Fruit fly (Drosophila melanogaster) whole organism: ENCODE results near the gene Pdcd4.
A peak's percentile ranks its signal among the peaks of the same experiment; 100 is the strongest.

Experiments
- CG8478 ChIP-seq: fragments of >200 bp; optimal IDR thresholded peaks from 2 replicates; lab custom pipeline; 2018; ENCODE audit warnings: inconsistent platforms
- Dll ChIP-seq: fragments of >200 bp; optimal IDR thresholded peaks from 2 replicates; lab custom pipeline; 2017
- EcR ChIP-seq, 2 experiments: fragments of >200 bp; optimal IDR thresholded peaks; 2 replicates each; lab custom pipeline; 2017; ENCODE audit warnings: missing biosample characterization in 2 of 2, missing genetic modification characterization in 2 of 2, missing genetic modification reagents in 2 of 2
- pan ChIP-seq: fragments of >200 bp; optimal IDR thresholded peaks from 2 replicates; lab custom pipeline; 2017
- psq ChIP-seq: fragments of >200 bp; optimal IDR thresholded peaks from 2 replicates; lab custom pipeline; 2017
- usp ChIP-seq: fragments of >200 bp; optimal IDR thresholded peaks from 2 replicates; lab custom pipeline; 2017; ENCODE audit warnings: missing biosample characterization, missing genetic modification characterization, mixed read lengths

The Pdcd4 gene

dm6 chrX:13755152-13755557 is at the start of gene Pdcd4:
Gene Pdcd4 (minus strand): TSS chrX:13755406.
- TF ChIP-seq pan (lab: Kevin White, UChicago) (no peak), EcR (GFP tag; optimal IDR thresholded peaks at IDR 0.05; lab: Kevin White, UChicago) (peak in 1 of 2 experiments; percentile 51)

dm6 chrX:13804398-13804797 is 49.2 kb upstream of the Pdcd4 start:
- TF ChIP-seq pan (lab: Kevin White, UChicago), result no peak

- TF ChIP-seq pan (lab: Kevin White, UChicago) (no peak), EcR (GFP tag; optimal IDR thresholded peaks at IDR 0.05; lab: Kevin White, UChicago) (no peak), psq (lab: Kevin White, UChicago) (no peak), CG8478 (no peak), Dll (lab: Kevin White, UChicago) (no peak), usp (no peak)
Measured at dm6 chrX:13800680-13801079, 45.5 kb upstream of the Pdcd4 start.

dm6 chrX:13797538-13797937 is 42.3 kb upstream of the Pdcd4 start, which contains the start of gene CG10996:
Gene CG10996 (minus strand): TSS chrX:13797638.
- TF ChIP-seq EcR (GFP tag; optimal IDR thresholded peaks at IDR 0.05; lab: Kevin White, UChicago) (no peak), Dll (lab: Kevin White, UChicago) (no peak), pan (lab: Kevin White, UChicago) (no peak), usp (no peak), psq (lab: Kevin White, UChicago) (no peak), CG8478 (no peak)

dm6 chrX:13792463-13792862 is 37.3 kb upstream of the Pdcd4 start:
- TF ChIP-seq Dll (lab: Kevin White, UChicago) (no peak), CG8478 (no peak), EcR (GFP tag; optimal IDR thresholded peaks at IDR 0.05; lab: Kevin White, UChicago) (no peak), pan (lab: Kevin White, UChicago) (no peak), psq (lab: Kevin White, UChicago) (no peak), usp (no peak)

DNA sequence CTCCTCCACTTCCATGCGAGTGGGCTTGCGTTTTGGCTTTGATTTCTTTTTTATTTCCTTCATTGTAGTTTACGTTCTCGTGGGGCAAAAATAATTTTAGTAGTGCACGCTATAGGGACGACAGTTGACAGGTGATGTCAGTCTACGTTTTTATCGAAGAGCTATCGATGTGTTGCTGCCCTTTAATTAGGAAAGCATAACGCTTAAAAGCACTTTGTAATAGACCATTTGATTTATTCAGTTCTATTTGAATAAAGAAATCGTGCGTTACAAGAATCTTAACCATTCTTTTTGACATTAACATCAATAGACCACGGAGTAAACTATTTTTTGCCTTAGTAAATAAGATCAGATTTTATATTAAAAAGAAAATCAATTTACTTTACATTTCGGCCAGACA is 35.8 kb upstream of the Pdcd4 start, which contains the start of gene CG10993:
TSS of gene CG10993 (minus strand) at position 101 of the 400 bp plus-strand sequence.
- TF ChIP-seq Dll (lab: Kevin White, UChicago) (no peak), pan (lab: Kevin White, UChicago) (no peak), CG8478 (no peak), EcR (GFP tag; optimal IDR thresholded peaks at IDR 0.05; lab: Kevin White, UChicago) (no peak), usp (no peak), psq (lab: Kevin White, UChicago) (no peak)

dm6 chrX:13788973-13789682 is 33.9 kb upstream of the Pdcd4 start:
- TF ChIP-seq pan (lab: Kevin White, UChicago), result no peak
- TF ChIP-seq Dll (lab: Kevin White, UChicago), result no peak
- no peak for TF ChIP-seq EcR (GFP tag; optimal IDR thresholded peaks at IDR 0.05; lab: Kevin White, UChicago)

- no peak for TF ChIP-seq Dll (lab: Kevin White, UChicago)
- no peak for TF ChIP-seq psq (lab: Kevin White, UChicago)
- no peak for TF ChIP-seq EcR (GFP tag; optimal IDR thresholded peaks at IDR 0.05; lab: Kevin White, UChicago)
- TF ChIP-seq usp, result no peak
- no peak for TF ChIP-seq pan (lab: Kevin White, UChicago)
- no peak for TF ChIP-seq CG8478
Measured at dm6 chrX:13787282-13787850, 32.2 kb upstream of the Pdcd4 start.

DNA sequence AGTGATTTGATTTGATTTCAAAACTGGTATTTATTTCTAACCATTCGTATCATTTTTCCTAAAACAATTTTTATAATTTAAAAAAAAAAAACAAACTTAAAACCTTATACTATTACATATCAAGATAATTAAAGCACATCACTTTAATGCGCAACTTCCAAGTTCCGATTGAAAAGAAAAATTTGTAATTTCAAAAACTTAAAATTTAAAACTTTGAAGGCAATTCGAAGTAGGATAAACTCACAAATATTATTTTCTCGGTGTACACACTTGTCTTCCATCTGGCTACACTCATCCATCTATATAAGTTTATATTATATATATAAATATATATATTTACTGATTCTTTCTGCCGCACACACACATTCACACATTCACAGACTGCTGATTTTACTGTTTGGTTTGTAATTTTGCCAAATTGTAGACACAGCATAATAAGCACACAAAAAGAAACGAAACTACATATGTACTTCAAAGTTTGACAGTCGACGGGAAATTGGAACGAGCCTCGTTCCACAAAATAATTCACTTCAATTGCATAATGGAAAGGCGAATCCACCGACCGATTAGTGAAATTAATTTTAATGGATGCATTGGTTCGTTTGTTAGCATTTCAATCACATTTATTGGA is 30.9 kb upstream of the Pdcd4 start:
- TF ChIP-seq CG8478 (no peak), pan (lab: Kevin White, UChicago) (no peak), EcR (GFP tag; optimal IDR thresholded peaks at IDR 0.05; lab: Kevin White, UChicago) (no peak), psq (lab: Kevin White, UChicago) (no peak), usp (no peak), Dll (lab: Kevin White, UChicago) (no peak)

DNA sequence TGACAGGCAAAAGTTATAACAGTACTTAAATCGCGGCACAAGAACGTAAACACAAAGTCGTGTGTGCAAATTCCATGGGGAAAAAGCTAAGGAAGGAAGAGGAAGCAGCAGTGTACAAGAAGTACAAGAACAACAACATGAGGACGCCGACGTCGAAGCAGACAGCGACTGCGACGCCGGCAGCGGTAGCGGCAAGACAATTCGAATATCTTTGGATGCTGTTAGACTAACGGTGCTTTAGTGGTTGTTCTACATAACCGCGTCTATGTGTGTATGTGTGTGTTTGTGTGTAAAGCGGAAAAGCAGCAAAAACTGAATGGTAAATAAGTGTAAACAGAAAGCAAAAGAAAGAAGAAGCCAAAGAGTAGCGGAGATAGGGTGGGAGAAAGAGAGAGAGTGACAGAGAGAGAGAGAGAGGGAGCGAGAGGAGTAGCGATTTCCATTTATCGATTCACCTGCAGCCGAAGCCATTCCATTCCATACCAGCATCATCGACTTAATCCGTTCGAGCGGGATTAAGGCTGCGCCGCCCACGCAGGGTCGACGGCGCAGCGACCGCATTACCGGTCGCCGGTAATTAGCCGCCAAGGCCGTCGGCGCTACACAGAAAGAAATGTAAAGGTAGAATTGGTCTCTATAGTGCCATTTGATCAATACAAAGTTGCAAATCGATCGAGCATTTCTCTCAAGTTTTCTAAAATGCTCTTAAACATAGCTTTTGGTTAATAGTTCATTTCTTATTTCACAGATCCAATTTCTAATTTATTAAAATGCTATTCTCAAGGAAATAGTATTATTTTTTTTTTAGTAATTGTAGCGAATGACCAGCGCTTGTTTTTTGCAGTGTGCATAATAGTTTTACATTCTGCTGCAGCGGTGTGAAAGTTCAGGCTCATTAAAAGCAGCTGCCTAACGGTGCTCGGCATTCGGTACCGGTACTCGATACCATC is 29.0 kb upstream of the Pdcd4 start:
- TF ChIP-seq psq (lab: Kevin White, UChicago) (no peak), EcR (GFP tag; optimal IDR thresholded peaks at IDR 0.05; lab: Kevin White, UChicago) (no peak), Dll (lab: Kevin White, UChicago) (no peak), pan (lab: Kevin White, UChicago) (no peak), CG8478 (no peak), usp (no peak)

DNA sequence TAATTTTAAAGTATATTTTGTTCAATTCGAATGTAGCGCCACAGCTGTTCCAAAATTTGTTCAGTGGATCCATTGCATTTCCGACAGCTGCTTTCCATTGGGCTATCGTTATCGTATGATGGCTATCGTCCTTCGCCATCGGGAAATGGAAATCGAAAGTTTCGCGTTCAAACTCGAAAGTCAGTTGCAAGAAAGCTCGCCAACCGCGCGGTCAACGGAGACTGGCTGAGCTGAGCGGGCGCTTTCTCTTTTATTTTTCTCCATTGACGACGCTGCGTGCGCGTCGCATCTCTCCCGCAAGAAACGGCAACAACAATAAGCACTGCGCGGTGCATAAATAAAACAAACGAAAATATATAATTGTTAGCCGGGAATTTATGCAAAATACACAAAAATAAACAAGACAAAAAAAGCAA is 28.3 kb upstream of the Pdcd4 start, which contains the start of gene inaE:
TSS of gene inaE (plus strand) at position 181 of the 416 bp plus-strand sequence.
- TF ChIP-seq Dll (lab: Kevin White, UChicago) (no peak), psq (lab: Kevin White, UChicago) (no peak), pan (lab: Kevin White, UChicago) (no peak), usp (no peak), CG8478 (no peak)
